Fruit fly (Drosophila melanogaster): Measurements from ENCODE around the gene Gnpnat.

The Gnpnat gene

dm6 chr3R:29723048-29723656 lies 14.9 kb upstream of the Gnpnat start, which contains the start of gene Pcd (continued):
- TF ChIP-seq CG1529 (GFP tag; optimal IDR thresholded peaks at IDR 0.05), result no peak
- no peak for TF ChIP-seq lab (GFP tag; optimal IDR thresholded peaks at IDR 0.05)
- no peak for TF ChIP-seq Awh (GFP tag; IDR thresholded peaks at IDR 0.05)
- no peak for TF ChIP-seq CG30020 (tag; optimal IDR thresholded peaks at IDR 0.05)
- no peak for TF ChIP-seq CG2129 (GFP tag; IDR thresholded peaks at IDR 0.05; ENCODE audit: partially characterized antibody)
- no peak for TF ChIP-seq CG3163 (GFP tag; optimal IDR thresholded peaks at IDR 0.05)
- no peak for TF ChIP-seq Opbp (GFP tag; IDR thresholded peaks at IDR 0.05; ENCODE audit: partially characterized antibody)
- TF ChIP-seq CG10274 (GFP tag; optimal IDR thresholded peaks at IDR 0.05), result no peak
- no peak for TF ChIP-seq CG1233 (GFP tag; optimal IDR thresholded peaks at IDR 0.05)
- TF ChIP-seq CG15601 (tag; optimal IDR thresholded peaks at IDR 0.05), result no peak
- no peak for TF ChIP-seq C15 (GFP tag; IDR thresholded peaks at IDR 0.05)
- no peak for TF ChIP-seq CG11695 (GFP tag; IDR thresholded peaks at IDR 0.05)
- TF ChIP-seq Lim3 (GFP tag; IDR thresholded peaks at IDR 0.05), result no peak
- TF ChIP-seq Nf-YB (GFP tag; optimal IDR thresholded peaks at IDR 0.05), result no peak
- TF ChIP-seq CG7357 (GFP tag; IDR thresholded peaks at IDR 0.05), result no peak
- no peak for TF ChIP-seq tx (GFP tag; optimal IDR thresholded peaks at IDR 0.05)
- TF ChIP-seq dm (GFP tag; optimal IDR thresholded peaks at IDR 0.05), result no peak
- no peak for TF ChIP-seq psq (GFP tag; optimal IDR thresholded peaks at IDR 0.05)
- TF ChIP-seq CG3407 (GFP tag; optimal IDR thresholded peaks at IDR 0.05), result no peak
- TF ChIP-seq ken (GFP tag; IDR thresholded peaks at IDR 0.05), result no peak
- no peak for TF ChIP-seq HLH3B (GFP tag; IDR thresholded peaks at IDR 0.05)
- no peak for TF ChIP-seq stc (GFP tag; IDR thresholded peaks at IDR 0.05)
- no peak for TF ChIP-seq CG4328 (GFP tag; optimal IDR thresholded peaks at IDR 0.05)
- TF ChIP-seq Bgb (GFP tag; IDR thresholded peaks at IDR 0.05; ENCODE audit: partially characterized antibody), result no peak
- no peak for TF ChIP-seq Fer2 (tag; optimal IDR thresholded peaks at IDR 0.05)
- TF ChIP-seq Hand (GFP tag; optimal IDR thresholded peaks at IDR 0.05), result no peak
- no peak for TF ChIP-seq CG33213 (GFP tag; optimal IDR thresholded peaks at IDR 0.05)
- TF ChIP-seq CG13123 (GFP tag; optimal IDR thresholded peaks at IDR 0.05), result no peak
- TF ChIP-seq CG10959 (GFP tag; IDR thresholded peaks at IDR 0.05), result no peak
- TF ChIP-seq sens-2 (GFP tag; IDR thresholded peaks at IDR 0.05), result 0 out of 2 replicates have a peak, but pooled peaks have one; percentile 29
- TF ChIP-seq CG33557 (GFP tag; optimal IDR thresholded peaks at IDR 0.05), result no peak
- TF ChIP-seq CG7928 (GFP tag; optimal IDR thresholded peaks at IDR 0.05), result no peak
- TF ChIP-seq ro (GFP tag; IDR thresholded peaks at IDR 0.05), result no peak
- TF ChIP-seq zen2 (GFP tag; IDR thresholded peaks at IDR 0.05; ENCODE audit: partially characterized antibody), result no peak
- TF ChIP-seq Scr (GFP tag; IDR thresholded peaks at IDR 0.05; ENCODE audit: partially characterized antibody), result 0 out of 2 replicates have a peak, but pooled peaks have one; percentile 17
- peak; percentile 38 for TF ChIP-seq gfzf (GFP tag; optimal IDR thresholded peaks at IDR 0.05)
- TF ChIP-seq lbe (GFP tag; optimal IDR thresholded peaks at IDR 0.05), result no peak
- TF ChIP-seq CG7372 (GFP tag; IDR thresholded peaks at IDR 0.05), result no peak
- TF ChIP-seq CG42726 (GFP tag; IDR thresholded peaks at IDR 0.05; ENCODE audit: partially characterized antibody), result 0 out of 2 replicates have a peak, but pooled peaks have one; percentile 17
- no peak for TF ChIP-seq CG4404 (GFP tag; IDR thresholded peaks at IDR 0.05)
- TF ChIP-seq sr (GFP tag; IDR thresholded peaks at IDR 0.05), result no peak
- TF ChIP-seq Gug (GFP tag; IDR thresholded peaks at IDR 0.05), result no peak
- TF ChIP-seq esg (GFP tag; conservative IDR thresholded peaks at IDR 0.05), result no peak
- no peak for TF ChIP-seq CG1792 (GFP tag; optimal IDR thresholded peaks at IDR 0.05)
- TF ChIP-seq vnd (GFP tag; IDR thresholded peaks at IDR 0.05; ENCODE audit: partially characterized antibody), result no peak
- no peak for TF ChIP-seq ab (GFP tag; optimal IDR thresholded peaks at IDR 0.05)
- peak; percentile 73 for TF ChIP-seq rib (GFP tag; IDR thresholded peaks at IDR 0.05)
- no peak for TF ChIP-seq CTCF (GFP tag; optimal IDR thresholded peaks at IDR 0.05)
- TF ChIP-seq fru (optimal IDR thresholded peaks at IDR 0.05), result no peak
- TF ChIP-seq CG8290 (GFP tag; optimal IDR thresholded peaks at IDR 0.05), result no peak
- no peak for TF ChIP-seq CG8290 (tag; optimal IDR thresholded peaks at IDR 0.05)
- TF ChIP-seq otp (GFP tag; IDR thresholded peaks at IDR 0.05), result no peak
